Fruit fly (Drosophila melanogaster) whole organism, embryonic: ENCODE measurements around the gene Sgs1.

ENCODE experiments used
- Atf6 ChIP-seq: fragments of 200-800 bp; sonication (Bioruptor generic); IDR thresholded peaks from 2 replicates; pipeline ENCODE4 v1.3.6; 2022; ENCODE audit warnings: missing biosample characterization, missing genetic modification characterization
- B-H2 ChIP-seq: fragments of 200-800 bp; sonication (Bioruptor generic); optimal IDR thresholded peaks from 2 replicates; lab custom pipeline; 2018; ENCODE audit warnings: missing biosample characterization, mild to moderate bottlenecking, missing genetic modification characterization
- CG10431 ChIP-seq: fragments of 200-800 bp; sonication (Bioruptor generic); optimal IDR thresholded peaks from 3 replicates; lab custom pipeline; 2018; ENCODE audit warnings: missing biosample characterization, mild to moderate bottlenecking, missing genetic modification characterization
- CG10979 ChIP-seq: fragments of 200-800 bp; sonication (Bioruptor generic); optimal IDR thresholded peaks from 2 replicates; lab custom pipeline; 2018; ENCODE audit warnings: missing biosample characterization, mild to moderate bottlenecking, missing genetic modification characterization, moderate library complexity
- CG11560 ChIP-seq: fragments of 200-800 bp; sonication (Bioruptor generic); IDR thresholded peaks from 3 replicates; pipeline ENCODE4 v1.3.6; 2022; ENCODE audit warnings: missing biosample characterization, missing genetic modification characterization
- CG11696 ChIP-seq: fragments of 200-800 bp; sonication (Bioruptor generic); IDR thresholded peaks from 2 replicates; pipeline ENCODE4 v1.3.6; 2022; ENCODE audit warnings: missing biosample characterization, missing genetic modification characterization
- CG12071 ChIP-seq: fragments of 200-800 bp; sonication (Bioruptor generic); optimal IDR thresholded peaks from 3 replicates; lab custom pipeline; 2018; ENCODE audit warnings: missing biosample characterization, mild to moderate bottlenecking, missing genetic modification characterization
- CG12744 ChIP-seq: fragments of 200-800 bp; sonication (Bioruptor generic); optimal IDR thresholded peaks from 2 replicates; lab custom pipeline; 2016; ENCODE audit warnings: missing biosample characterization, missing genetic modification characterization
- CG13894 ChIP-seq: fragments of 200-800 bp; sonication (Bioruptor generic); optimal IDR thresholded peaks from 3 replicates; lab custom pipeline; 2018; ENCODE audit warnings: missing biosample characterization, mild to moderate bottlenecking, missing genetic modification characterization, moderate library complexity
- CG14014 ChIP-seq: fragments of 200-800 bp; sonication (Bioruptor generic); IDR thresholded peaks from 2 replicates; pipeline ENCODE4 v1.3.6; 2022; ENCODE audit warnings: missing biosample characterization, missing genetic modification characterization
- CG17568 ChIP-seq: fragments of 200-800 bp; sonication (Bioruptor generic); optimal IDR thresholded peaks from 2 replicates; lab custom pipeline; 2018; ENCODE audit warnings: missing biosample characterization, mild to moderate bottlenecking, missing genetic modification characterization, moderate library complexity
- CG30020 ChIP-seq: fragments of 200-800 bp; optimal IDR thresholded peaks from 2 replicates; lab custom pipeline; 2019; ENCODE audit warnings: missing biosample characterization, mild to moderate bottlenecking, missing genetic modification characterization, moderate library complexity
- CG33557 ChIP-seq: fragments of 200-800 bp; sonication (Bioruptor generic); optimal IDR thresholded peaks from 2 replicates; lab custom pipeline; 2019; ENCODE audit warnings: missing biosample characterization, mild to moderate bottlenecking, missing genetic modification characterization, moderate library complexity
- CG6272 ChIP-seq: fragments of 200-800 bp; sonication (Bioruptor generic); IDR thresholded peaks from 2 replicates; pipeline ENCODE4 v1.3.6; 2022; ENCODE audit warnings: missing biosample characterization, missing genetic modification characterization
- CG7987 ChIP-seq: fragments of 200-800 bp; sonication (Bioruptor generic); optimal IDR thresholded peaks from 2 replicates; lab custom pipeline; 2018; ENCODE audit warnings: missing biosample characterization, mild to moderate bottlenecking, missing genetic modification characterization, moderate library complexity
- CG8089 ChIP-seq: fragments of 200-800 bp; sonication (Bioruptor generic); optimal IDR thresholded peaks from 3 replicates; lab custom pipeline; 2016; ENCODE audit warnings: missing biosample characterization, missing genetic modification characterization
- CG8388 ChIP-seq: fragments of 200-800 bp; sonication (Bioruptor generic); optimal IDR thresholded peaks from 2 replicates; lab custom pipeline; 2019; ENCODE audit warnings: missing biosample characterization, mild to moderate bottlenecking, missing genetic modification characterization, moderate library complexity
- CG8944 ChIP-seq: fragments of 200-800 bp; sonication (Bioruptor generic); optimal IDR thresholded peaks from 3 replicates; lab custom pipeline; 2016; ENCODE audit warnings: missing biosample characterization, missing genetic modification characterization
- CG9437 ChIP-seq: fragments of 200-800 bp; sonication (Bioruptor generic); optimal IDR thresholded peaks from 2 replicates; lab custom pipeline; 2018; ENCODE audit warnings: missing biosample characterization, mild to moderate bottlenecking, missing genetic modification characterization
- CG9797 ChIP-seq: fragments of 200-800 bp; sonication (Bioruptor generic); optimal IDR thresholded peaks from 3 replicates; lab custom pipeline; 2018; ENCODE audit warnings: missing biosample characterization, mild to moderate bottlenecking, missing genetic modification characterization
- CG9932 ChIP-seq: fragments of 200-800 bp; sonication (Bioruptor generic); IDR thresholded peaks from 2 replicates; pipeline ENCODE4 v1.3.6; 2022; ENCODE audit warnings: missing biosample characterization, missing genetic modification characterization
- Camta ChIP-seq: fragments of 200-800 bp; sonication (Bioruptor generic); optimal IDR thresholded peaks from 2 replicates; lab custom pipeline; 2016; ENCODE audit warnings: missing biosample characterization, missing genetic modification characterization
- Dip2 ChIP-seq: fragments of 200-800 bp; sonication (Bioruptor generic); IDR thresholded peaks from 2 replicates; pipeline ENCODE4 v1.3.6; 2022; ENCODE audit warnings: missing biosample characterization, missing genetic modification characterization
- Hr51 ChIP-seq, 2 experiments: fragments of 200-800 bp; sonication (Bioruptor generic); optimal IDR thresholded peaks; 2 replicates in 1 of 2; 3 replicates in 1 of 2; lab custom pipeline; 2016 to 2018; ENCODE audit warnings: missing biosample characterization in 2 of 2, missing genetic modification characterization in 2 of 2, mild to moderate bottlenecking in 1 of 2, moderate library complexity in 1 of 2
- Mes4 ChIP-seq: fragments of 200-800 bp; sonication (Bioruptor generic); optimal IDR thresholded peaks from 2 replicates; lab custom pipeline; 2016; ENCODE audit warnings: missing biosample characterization, missing genetic modification characterization
- Optix ChIP-seq: fragments of 200-800 bp; sonication (Bioruptor generic); IDR thresholded peaks from 3 replicates; pipeline ENCODE4 v1.3.6; 2022; ENCODE audit warnings: missing biosample characterization, missing genetic modification characterization
- Ravus ChIP-seq: fragments of 200-800 bp; sonication (Bioruptor generic); IDR thresholded peaks from 2 replicates; pipeline ENCODE4 v1.3.6; 2022; ENCODE audit warnings: missing biosample characterization, missing genetic modification characterization
- Sry-β ChIP-seq: fragments of 200-800 bp; sonication (Bioruptor generic); optimal IDR thresholded peaks from 2 replicates; lab custom pipeline; 2018; ENCODE audit warnings: missing biosample characterization, mild to moderate bottlenecking, missing genetic modification characterization, moderate library complexity
- Xrp1 ChIP-seq: fragments of 200-800 bp; sonication (Bioruptor generic); IDR thresholded peaks from 2 replicates; pipeline ENCODE4 v1.3.6; 2022; ENCODE audit warnings: missing biosample characterization, missing genetic modification characterization
- al ChIP-seq: fragments of 200-800 bp; sonication (Bioruptor generic); IDR thresholded peaks from 2 replicates; pipeline ENCODE4 v1.3.6; 2022; ENCODE audit warnings: missing biosample characterization, missing genetic modification characterization
- ap ChIP-seq: fragments of 200-800 bp; sonication (Bioruptor generic); IDR thresholded peaks from 2 replicates; pipeline ENCODE4 v1.3.6; 2022; ENCODE audit warnings: missing biosample characterization, missing genetic modification characterization
- ato ChIP-seq: fragments of 200-800 bp; sonication (Bioruptor generic); IDR thresholded peaks from 2 replicates; pipeline ENCODE4 v1.3.6; 2022; ENCODE audit warnings: missing biosample characterization, missing genetic modification characterization; ENCODE audit not compliant: partially characterized antibody
- dmrt99B ChIP-seq: fragments of 200-800 bp; sonication (Bioruptor generic); optimal IDR thresholded peaks from 2 replicates; lab custom pipeline; 2018; ENCODE audit warnings: missing biosample characterization, mild to moderate bottlenecking, missing genetic modification characterization, moderate library complexity
- dysf ChIP-seq: fragments of 200-800 bp; sonication (Bioruptor generic); IDR thresholded peaks from 3 replicates; pipeline ENCODE4 v1.3.6; 2022; ENCODE audit warnings: missing biosample characterization, missing genetic modification characterization
- fru ChIP-seq: fragments of >200 bp; optimal IDR thresholded peaks from 2 replicates; lab custom pipeline; 2017
- gcm2 ChIP-seq: fragments of 200-800 bp; sonication (Bioruptor generic); optimal IDR thresholded peaks from 2 replicates; lab custom pipeline; 2016; ENCODE audit warnings: missing biosample characterization, missing genetic modification characterization
- gro ChIP-seq: fragments of 200-800 bp; sonication (Bioruptor generic); optimal IDR thresholded peaks from 2 replicates; lab custom pipeline; 2016; ENCODE audit warnings: missing biosample characterization, missing genetic modification characterization
- ham ChIP-seq: fragments of 200-800 bp; sonication (Bioruptor generic); IDR thresholded peaks from 2 replicates; pipeline ENCODE4 v1.3.6; 2022; ENCODE audit warnings: missing biosample characterization, missing genetic modification characterization
- kah ChIP-seq: fragments of 200-800 bp; sonication (Bioruptor generic); optimal IDR thresholded peaks from 2 replicates; lab custom pipeline; 2018; ENCODE audit warnings: missing biosample characterization, mild to moderate bottlenecking, missing genetic modification characterization
- kay ChIP-seq: fragments of 200-800 bp; sonication (Bioruptor generic); optimal IDR thresholded peaks from 2 replicates; lab custom pipeline; 2016; ENCODE audit warnings: missing biosample characterization, missing genetic modification characterization
- maf-S ChIP-seq: fragments of 200-800 bp; sonication (Bioruptor generic); optimal IDR thresholded peaks from 2 replicates; lab custom pipeline; 2016; ENCODE audit warnings: missing biosample characterization, missing genetic modification characterization
- odd ChIP-seq: fragments of 200-800 bp; sonication (Bioruptor generic); optimal IDR thresholded peaks from 2 replicates; lab custom pipeline; 2017; ENCODE audit warnings: missing biosample characterization, mild to moderate bottlenecking, missing genetic modification characterization
- otp ChIP-seq: fragments of 200-800 bp; sonication (Bioruptor generic); IDR thresholded peaks from 3 replicates; pipeline ENCODE4, ENCODE4 v1.3.6; 2022; ENCODE audit warnings: missing biosample characterization, missing genetic modification characterization
- pfk ChIP-seq: fragments of 200-800 bp; sonication (Bioruptor generic); optimal IDR thresholded peaks from 2 replicates; lab custom pipeline; 2018; ENCODE audit warnings: missing biosample characterization, mild to moderate bottlenecking, missing genetic modification characterization, moderate library complexity
- pho ChIP-seq: fragments of 200-800 bp; sonication (Bioruptor generic); optimal IDR thresholded peaks from 2 replicates; lab custom pipeline; 2016; ENCODE audit warnings: missing biosample characterization, missing genetic modification characterization
- phol ChIP-seq: fragments of 200-800 bp; sonication (Bioruptor generic); optimal IDR thresholded peaks from 3 replicates; lab custom pipeline; 2018; ENCODE audit warnings: missing biosample characterization, mild to moderate bottlenecking, missing genetic modification characterization, moderate library complexity
- sob ChIP-seq: fragments of 200-800 bp; sonication (Bioruptor generic); IDR thresholded peaks from 2 replicates; pipeline ENCODE4 v1.3.6; 2022; ENCODE audit warnings: missing biosample characterization, missing genetic modification characterization
- sr ChIP-seq: fragments of 200-800 bp; sonication (Bioruptor generic); IDR thresholded peaks from 3 replicates; pipeline ENCODE4 v1.3.6; 2022; ENCODE audit warnings: missing biosample characterization, missing genetic modification characterization
- ssp ChIP-seq: fragments of 200-800 bp; sonication (Bioruptor generic); IDR thresholded peaks from 2 replicates; pipeline ENCODE4 v1.3.6; 2022; ENCODE audit warnings: missing biosample characterization, missing genetic modification characterization
- tup ChIP-seq: fragments of 200-800 bp; sonication (Bioruptor generic); optimal IDR thresholded peaks from 2 replicates; lab custom pipeline; 2016; ENCODE audit warnings: missing biosample characterization, mild to moderate bottlenecking, missing genetic modification characterization, moderate library complexity
- usp ChIP-seq: fragments of >200 bp; optimal IDR thresholded peaks from 2 replicates; lab custom pipeline; 2017; ENCODE audit warnings: missing biosample characterization, missing genetic modification characterization
- wek ChIP-seq: fragments of 200-800 bp; sonication (Bioruptor generic); optimal IDR thresholded peaks from 3 replicates; lab custom pipeline; 2018; ENCODE audit warnings: missing biosample characterization, mild to moderate bottlenecking, missing genetic modification characterization, moderate library complexity

Gene Sgs1

dm6 chr2L:4945300-4945699, 8.1 kb downstream of the Sgs1 start, which contains the start of the genes mRpL24 and betaggt-I (continued):
- TF ChIP-seq Ravus (GFP tag; lab: Robert Waterston, UW), result peak; percentile 87
- peak; percentile 78 for TF ChIP-seq CG12071 (GFP tag; lab: Kevin White, UChicago)
- TF ChIP-seq CG13894 (tag; lab: Kevin White, UChicago), result peak; percentile 96
- TF ChIP-seq CG17568 (GFP tag; lab: Kevin White, UChicago), result no peak
- peak; percentile 96 for TF ChIP-seq CG14014 (GFP tag; lab: Robert Waterston, UW)
- TF ChIP-seq dmrt99B (tag; lab: Kevin White, UChicago), result peak; percentile 95
- peak; percentile 70 for TF ChIP-seq gcm2 (GFP tag; lab: Kevin White, UChicago)
- peak; percentile 91 for TF ChIP-seq CG11696 (GFP tag; lab: Robert Waterston, UW)
- peak; percentile 97 for TF ChIP-seq sob
- TF ChIP-seq Camta, result peak; percentile 68
- TF ChIP-seq CG9932, result peak; percentile 97
- TF ChIP-seq ham (GFP tag; lab: Robert Waterston, UW), result peak; percentile 88
- TF ChIP-seq sr (GFP tag; lab: Robert Waterston, UW), result peak; percentile 75
- TF ChIP-seq CG6272 (GFP tag; lab: Robert Waterston, UW), result peak; percentile 92
- TF ChIP-seq Atf6, result peak; percentile 96
- peak; percentile 79 for TF ChIP-seq Optix (GFP tag; lab: Robert Waterston, UW)
- TF ChIP-seq CG8388 (GFP tag; lab: Kevin White, UChicago), result peak; percentile 96
- TF ChIP-seq CG7987 (GFP tag; lab: Kevin White, UChicago), result peak; percentile 91
- peak; percentile 80 for TF ChIP-seq kah (GFP tag; lab: Kevin White, UChicago)
- TF ChIP-seq pho (GFP tag; lab: Kevin White, UChicago), result peak; percentile 89
- no peak for TF ChIP-seq gro (GFP tag; lab: Kevin White, UChicago)
- peak; percentile 75 for TF ChIP-seq CG8944
- TF ChIP-seq kay (GFP tag; lab: Kevin White, UChicago), result peak; percentile 94
- no peak for TF ChIP-seq usp (GFP tag; lab: Kevin White, UChicago)
- peak; percentile 85 to 97 for TF ChIP-seq Hr51 (GFP tag; optimal IDR thresholded peaks at IDR 0.05; lab: Kevin White, UChicago)
- TF ChIP-seq Dip2, result peak; percentile 51; the same call in 1 of the 2 replicates
- TF ChIP-seq CG11560 (tag; lab: Robert Waterston, UW), result peak; percentile 83
- peak; percentile 43 for TF ChIP-seq Sry-β (GFP tag; lab: Kevin White, UChicago)
- TF ChIP-seq Xrp1 (GFP tag; lab: Robert Waterston, UW), result peak; percentile 99
- TF ChIP-seq ato (GFP tag; lab: Robert Waterston, UW), result no peak
- peak; percentile 95 for TF ChIP-seq al (GFP tag; lab: Robert Waterston, UW)
- no peak for TF ChIP-seq fru (lab: Kevin White, UChicago)
- TF ChIP-seq CG30020 (tag; lab: Kevin White, UChicago), result peak; percentile 85
- peak; percentile 87 for TF ChIP-seq CG9437 (GFP tag; lab: Kevin White, UChicago)
- TF ChIP-seq otp (GFP tag; lab: Robert Waterston, UW), result peak; percentile 95
- TF ChIP-seq ap, result peak; percentile 96
- TF ChIP-seq maf-S (GFP tag; lab: Kevin White, UChicago), result peak; percentile 80
- TF ChIP-seq Mes4 (GFP tag; lab: Kevin White, UChicago), result peak; percentile 38
- peak; percentile 90 for TF ChIP-seq odd (GFP tag; lab: Kevin White, UChicago)
- peak; percentile 78 for TF ChIP-seq CG12744 (GFP tag; lab: Kevin White, UChicago)
- TF ChIP-seq wek (GFP tag; lab: Kevin White, UChicago), result peak; percentile 74
- peak; percentile 76 for TF ChIP-seq CG10431 (GFP tag; lab: Kevin White, UChicago)
- TF ChIP-seq CG33557 (GFP tag; lab: Kevin White, UChicago), result peak; percentile 92
- peak; percentile 55 for TF ChIP-seq CG8089
- peak; percentile 88 for TF ChIP-seq ssp (GFP tag; lab: Robert Waterston, UW)
- TF ChIP-seq dysf (GFP tag; lab: Robert Waterston, UW), result peak; percentile 97
- peak; percentile 31 for TF ChIP-seq CG9797 (GFP tag; lab: Kevin White, UChicago)
- TF ChIP-seq B-H2 (GFP tag; lab: Kevin White, UChicago), result peak; percentile 96
- peak; percentile 75 for TF ChIP-seq tup (GFP tag; lab: Kevin White, UChicago)
- peak; percentile 98 for TF ChIP-seq phol (tag; lab: Kevin White, UChicago)
- peak; percentile 44 for TF ChIP-seq pfk (GFP tag; lab: Kevin White, UChicago)
- TF ChIP-seq CG10979 (tag; lab: Kevin White, UChicago), result peak; percentile 96
